Fruit fly (Drosophila melanogaster) whole organism, larva: ENCODE data around the gene PGRP-LD.

Experiments used
- noc ChIP-seq: fragments of 200-800 bp; sonication (Bioruptor generic); optimal IDR thresholded peaks from 3 replicates; lab custom pipeline; 2019; ENCODE audit warnings: missing biosample characterization, mild to moderate bottlenecking, missing genetic modification characterization, moderate library complexity

Gene PGRP-LD

dm6 chr3L:5779476-5780401 lies at the start of gene PGRP-LD, which contains the start of the genes Myt1 and Pmi:
Gene PGRP-LD (plus strand): TSS chr3L:5780051.
Gene Myt1 (minus strand): TSS chr3L:5779591.
Gene Pmi (plus strand): TSS chr3L:5780051.
- TF ChIP-seq noc (tag; lab: Kevin White, UChicago) = no peak

dm6 chr3L:5731639-5732038 lies 48.2 kb upstream of the PGRP-LD start:
- no peak for TF ChIP-seq noc (tag; lab: Kevin White, UChicago)

- TF ChIP-seq noc (tag; lab: Kevin White, UChicago) = no peak
These were observed 30.1 kb upstream of the PGRP-LD start for dm6 chr3L:5749616-5750336.

dm6 chr3L:5751417-5751739 lies 28.5 kb upstream of the PGRP-LD start:
- no peak for TF ChIP-seq noc (tag; lab: Kevin White, UChicago)

dm6 chr3L:5751740-5752579 lies 27.9 kb upstream of the PGRP-LD start, which contains the start of gene DnaJ-1:
Gene DnaJ-1 (minus strand): TSS chr3L:5752189.
- TF ChIP-seq noc (tag; lab: Kevin White, UChicago) = peak; percentile 50

- peak; percentile 13 for TF ChIP-seq noc (tag; lab: Kevin White, UChicago)
These were observed 26.8 kb upstream of the PGRP-LD start, which contains the start of gene Usp47 for dm6 chr3L:5752903-5753604. Gene Usp47 (plus strand): TSS chr3L:5752973.

dm6 chr3L:5753605-5754365 lies 26.1 kb upstream of the PGRP-LD start:
- no peak for TF ChIP-seq noc (tag; lab: Kevin White, UChicago)

dm6 chr3L:5764922-5765843 lies 14.7 kb upstream of the PGRP-LD start, which contains the start of gene CG10576:
Gene CG10576 (minus strand): TSS chr3L:5765702.
- no peak for TF ChIP-seq noc (tag; lab: Kevin White, UChicago)

- no peak for TF ChIP-seq noc (tag; lab: Kevin White, UChicago)
These were observed 14.0 kb upstream of the PGRP-LD start, which contains the start of gene Txl for dm6 chr3L:5765844-5766200. Gene Txl (plus strand): TSS chr3L:5765846.

- peak; percentile 17 for TF ChIP-seq noc (tag; lab: Kevin White, UChicago)
These were observed 11.0 kb upstream of the PGRP-LD start, which contains the start of the genes Ppat-Dpck and scny for dm6 chr3L:5768532-5769497. Gene Ppat-Dpck (minus strand): TSS chr3L:5768794. Gene scny (plus strand): TSS chr3L:5769002.

- no peak for TF ChIP-seq noc (tag; lab: Kevin White, UChicago)
These were observed 9.6 kb upstream of the PGRP-LD start for dm6 chr3L:5770113-5770798.
